Fruit fly (Drosophila melanogaster) whole organism, embryonic: ENCODE results near the gene yrt.

Experiments used
- ATbp ChIP-seq: fragments of 200-800 bp; sonication (Bioruptor generic); optimal IDR thresholded peaks from 2 replicates; lab custom pipeline; 2017; ENCODE audit warnings: missing biosample characterization, mild to moderate bottlenecking, missing genetic modification characterization, missing genetic modification reagents
- Abd-B ChIP-seq: fragments of 200-800 bp; sonication (Bioruptor generic); optimal IDR thresholded peaks from 2 replicates; lab custom pipeline; 2018; ENCODE audit warnings: missing biosample characterization, mild to moderate bottlenecking, missing genetic modification characterization, moderate library complexity
- Ada2b ChIP-seq: fragments of 200-800 bp; sonication (Bioruptor generic); IDR thresholded peaks from 2 replicates; pipeline ENCODE4 v1.3.6; 2022; ENCODE audit warnings: missing biosample characterization, missing genetic modification characterization
- Atf3 ChIP-seq: fragments of 200-800 bp; sonication (Bioruptor generic); optimal IDR thresholded peaks from 3 replicates; lab custom pipeline; 2016; ENCODE audit warnings: missing biosample characterization, missing genetic modification characterization
- Bdp1 ChIP-seq: fragments of 200-800 bp; sonication (Bioruptor generic); optimal IDR thresholded peaks from 3 replicates; lab custom pipeline; 2016; ENCODE audit warnings: missing biosample characterization, missing genetic modification characterization
- CG10565 ChIP-seq: fragments of 200-800 bp; sonication (Bioruptor generic); optimal IDR thresholded peaks from 3 replicates; lab custom pipeline; 2016; ENCODE audit warnings: missing biosample characterization, mild to moderate bottlenecking, missing genetic modification characterization
- CG12104 ChIP-seq: fragments of 200-800 bp; sonication (Bioruptor generic); optimal IDR thresholded peaks from 3 replicates; lab custom pipeline; 2016; ENCODE audit warnings: missing biosample characterization, missing genetic modification characterization
- CG14014 ChIP-seq: fragments of 200-800 bp; sonication (Bioruptor generic); IDR thresholded peaks from 2 replicates; pipeline ENCODE4 v1.3.6; 2022; ENCODE audit warnings: missing biosample characterization, missing genetic modification characterization
- CG14050 ChIP-seq: fragments of 200-800 bp; sonication (Bioruptor generic); IDR thresholded peaks from 3 replicates; pipeline ENCODE4 v1.3.6; 2022; ENCODE audit warnings: missing biosample characterization, missing genetic modification characterization
- CG15073 ChIP-seq: fragments of 200-800 bp; sonication (Bioruptor generic); optimal IDR thresholded peaks from 2 replicates; lab custom pipeline; 2016; ENCODE audit warnings: missing biosample characterization, missing genetic modification characterization
- CG1602 ChIP-seq: fragments of 200-800 bp; sonication (Bioruptor generic); optimal IDR thresholded peaks from 3 replicates; lab custom pipeline; 2016; ENCODE audit warnings: missing biosample characterization, missing genetic modification characterization
- CG16813 ChIP-seq: fragments of 200-800 bp; sonication (Bioruptor generic); IDR thresholded peaks from 3 replicates; pipeline ENCODE4 v1.3.6; 2022; ENCODE audit warnings: missing biosample characterization, missing genetic modification characterization; ENCODE audit not compliant: partially characterized antibody
- CG17612 ChIP-seq: fragments of 200-800 bp; sonication (Bioruptor generic); IDR thresholded peaks from 2 replicates; pipeline ENCODE4 v1.3.6; 2022; ENCODE audit warnings: missing biosample characterization, missing genetic modification characterization
- CG2129 ChIP-seq: fragments of 200-800 bp; sonication (Bioruptor generic); IDR thresholded peaks from 2 replicates; pipeline ENCODE4 v1.3.6; 2022; ENCODE audit warnings: missing biosample characterization, missing genetic modification characterization; ENCODE audit not compliant: partially characterized antibody
- CG2712 ChIP-seq: fragments of 200-800 bp; optimal IDR thresholded peaks from 3 replicates; lab custom pipeline; 2019; ENCODE audit warnings: missing biosample characterization, mild to moderate bottlenecking, missing genetic modification characterization, moderate library complexity
- CG2889 ChIP-seq: fragments of 200-800 bp; sonication (Bioruptor generic); IDR thresholded peaks from 3 replicates; pipeline ENCODE4 v1.3.6; 2022; ENCODE audit warnings: missing biosample characterization, missing genetic modification characterization
- CG31224 ChIP-seq: fragments of 200-800 bp; sonication (Bioruptor generic); IDR thresholded peaks from 2 replicates; pipeline ENCODE4 v1.3.6; 2022; ENCODE audit warnings: missing biosample characterization, missing genetic modification characterization
- CG32532 ChIP-seq: fragments of 200-800 bp; sonication (Bioruptor generic); IDR thresholded peaks from 2 replicates; pipeline ENCODE4 v1.3.6; 2022; ENCODE audit warnings: missing biosample characterization, missing genetic modification characterization
- CG5180 ChIP-seq: fragments of 200-800 bp; sonication (Bioruptor generic); optimal IDR thresholded peaks from 3 replicates; lab custom pipeline; 2017; ENCODE audit warnings: missing biosample characterization, missing genetic modification characterization, mild to moderate bottlenecking, moderate library complexity, missing genetic modification reagents
- CG6854 ChIP-seq: fragments of 200-800 bp; sonication (Bioruptor generic); optimal IDR thresholded peaks from 3 replicates; lab custom pipeline; 2017; ENCODE audit warnings: missing biosample characterization, mild to moderate bottlenecking, missing genetic modification characterization
- CG7271 ChIP-seq: fragments of 200-800 bp; sonication (Bioruptor generic); optimal IDR thresholded peaks from 2 replicates; lab custom pipeline; 2018; ENCODE audit warnings: missing biosample characterization, mild to moderate bottlenecking, missing genetic modification characterization, moderate library complexity
- CG8924 ChIP-seq: fragments of 200-800 bp; optimal IDR thresholded peaks from 3 replicates; lab custom pipeline; 2019; ENCODE audit warnings: missing biosample characterization, mild to moderate bottlenecking, missing genetic modification characterization, moderate library complexity
- CrebB ChIP-seq: fragments of 200-800 bp; sonication (Bioruptor generic); optimal IDR thresholded peaks from 3 replicates; lab custom pipeline; 2018; ENCODE audit warnings: missing biosample characterization, mild to moderate bottlenecking, missing genetic modification characterization
- Dip3 ChIP-seq: fragments of 200-800 bp; sonication (Bioruptor generic); optimal IDR thresholded peaks from 3 replicates; lab custom pipeline; 2016; ENCODE audit warnings: missing biosample characterization, missing genetic modification characterization
- Doc2 ChIP-seq: fragments of 200-800 bp; sonication (Bioruptor generic); IDR thresholded peaks from 2 replicates; pipeline ENCODE4 v1.3.6; 2022; ENCODE audit warnings: missing biosample characterization, missing genetic modification characterization
- E2f2 ChIP-seq: fragments of 200-800 bp; sonication (Bioruptor generic); IDR thresholded peaks from 2 replicates; pipeline ENCODE4 v1.3.6; 2022; ENCODE audit warnings: missing biosample characterization, missing genetic modification characterization
- Elba2 ChIP-seq: fragments of 200-800 bp; sonication (Bioruptor generic); optimal IDR thresholded peaks from 3 replicates; lab custom pipeline; 2016; ENCODE audit warnings: missing biosample characterization, missing genetic modification characterization
- Fer2 ChIP-seq: fragments of 200-800 bp; sonication (Bioruptor generic); optimal IDR thresholded peaks from 2 replicates; lab custom pipeline; 2018; ENCODE audit warnings: missing biosample characterization, mild to moderate bottlenecking, missing genetic modification characterization, moderate library complexity
- Hr39 ChIP-seq: fragments of >200 bp; optimal IDR thresholded peaks from 2 replicates; lab custom pipeline; 2017
- Max ChIP-seq: fragments of 200-800 bp; sonication (Bioruptor generic); optimal IDR thresholded peaks from 2 replicates; lab custom pipeline; 2016; ENCODE audit warnings: missing biosample characterization, mild to moderate bottlenecking, missing genetic modification characterization
- Sin3A ChIP-seq: fragments of >200 bp; optimal IDR thresholded peaks from 2 replicates; lab custom pipeline; 2018
- Usf ChIP-seq: fragments of 200-800 bp; sonication (Bioruptor generic); optimal IDR thresholded peaks from 2 replicates; lab custom pipeline; 2017; ENCODE audit warnings: missing genotype, missing biosample characterization, missing genetic modification characterization
- Xrp1 ChIP-seq: fragments of 200-800 bp; sonication (Bioruptor generic); IDR thresholded peaks from 2 replicates; pipeline ENCODE4 v1.3.6; 2022; ENCODE audit warnings: missing biosample characterization, missing genetic modification characterization
- cad ChIP-seq: fragments of >200 bp; optimal IDR thresholded peaks from 2 replicates; lab custom pipeline; 2017; ENCODE audit warnings: missing biosample characterization, missing genetic modification characterization
- dimm ChIP-seq: fragments of 200-800 bp; sonication (Bioruptor generic); IDR thresholded peaks from 2 replicates; pipeline ENCODE4 v1.3.6; 2022; ENCODE audit warnings: missing biosample characterization, missing genetic modification characterization
- en ChIP-seq: fragments of 200-800 bp; sonication (Bioruptor generic); optimal IDR thresholded peaks from 2 replicates; lab custom pipeline; 2016; ENCODE audit warnings: missing biosample characterization, missing genetic modification characterization
- exex ChIP-seq: fragments of 200-800 bp; sonication (Bioruptor generic); optimal IDR thresholded peaks from 4 replicates; lab custom pipeline; 2018; ENCODE audit warnings: missing biosample characterization, mild to moderate bottlenecking, missing genetic modification characterization, moderate library complexity
- fu2 ChIP-seq: fragments of 200-800 bp; sonication (Bioruptor generic); optimal IDR thresholded peaks from 2 replicates; lab custom pipeline; 2016; ENCODE audit warnings: missing biosample characterization, missing genetic modification characterization
- her ChIP-seq: fragments of 200-800 bp; sonication (Bioruptor generic); optimal IDR thresholded peaks from 2 replicates; lab custom pipeline; 2016; ENCODE audit warnings: missing biosample characterization, missing genetic modification characterization
- odd ChIP-seq: fragments of 200-800 bp; sonication (Bioruptor generic); optimal IDR thresholded peaks from 2 replicates; lab custom pipeline; 2017; ENCODE audit warnings: missing biosample characterization, mild to moderate bottlenecking, missing genetic modification characterization
- pan ChIP-seq, 4 experiments: fragments of >200 bp in 3 of 4; fragments of 200-800 bp in 1 of 4; sonication (Bioruptor generic) in 1 of 4; optimal IDR thresholded peaks in 3 of 4; IDR thresholded peaks in 1 of 4; 2 replicates each; pipeline versions ENCODE4 v1.3.6 to Lab custom; 2017 to 2022; ENCODE audit warnings: missing biosample characterization in 2 of 4, missing genetic modification characterization in 2 of 4, mixed read lengths in 1 of 4
- peb ChIP-seq: fragments of 200-800 bp; sonication (Bioruptor generic); IDR thresholded peaks from 2 replicates; pipeline ENCODE4 v1.3.6; 2022; ENCODE audit warnings: missing biosample characterization, missing genetic modification characterization
- pros ChIP-seq: fragments of 200-800 bp; sonication (Bioruptor generic); optimal IDR thresholded peaks from 3 replicates; lab custom pipeline; 2019; ENCODE audit warnings: missing biosample characterization, mild to moderate bottlenecking, missing genetic modification characterization, moderate library complexity
- sc ChIP-seq, 3 experiments: fragments of >200 bp in 2 of 3; fragments of 200-800 bp in 1 of 3; sonication (Bioruptor generic) in 1 of 3; optimal IDR thresholded peaks; 2 replicates in 2 of 3; 3 replicates in 1 of 3; lab custom pipeline; 2017; ENCODE audit warnings: mild to moderate bottlenecking in 1 of 3, missing biosample characterization in 1 of 3, missing genetic modification characterization in 1 of 3, missing genetic modification reagents in 1 of 3
- tap ChIP-seq: fragments of 200-800 bp; optimal IDR thresholded peaks from 3 replicates; lab custom pipeline; 2019; ENCODE audit warnings: missing biosample characterization, mild to moderate bottlenecking, missing genetic modification characterization, moderate library complexity
- tio ChIP-seq: fragments of 200-800 bp; sonication (Bioruptor generic); optimal IDR thresholded peaks from 2 replicates; lab custom pipeline; 2017; ENCODE audit warnings: missing biosample characterization, missing genetic modification characterization, inconsistent platforms
- unc-4 ChIP-seq: fragments of 200-800 bp; sonication (Bioruptor generic); IDR thresholded peaks from 2 replicates; pipeline ENCODE4 v1.3.6; 2022; ENCODE audit warnings: missing biosample characterization, missing genetic modification characterization; ENCODE audit not compliant: partially characterized antibody
- z ChIP-seq: fragments of 200-800 bp; sonication (Bioruptor generic); IDR thresholded peaks from 3 replicates; pipeline ENCODE4 v1.3.6; 2022; ENCODE audit warnings: missing biosample characterization, missing genetic modification characterization
- zfh1 ChIP-seq: fragments of 200-800 bp; sonication (Bioruptor generic); IDR thresholded peaks from 3 replicates; pipeline ENCODE4 v1.3.6; 2022; ENCODE audit warnings: missing biosample characterization, missing genetic modification characterization

Gene yrt

dm6 chr3R:13388160-13388870 lies 46.5 kb downstream of the yrt start, which contains the start of gene CG9799 (continued):
- TF ChIP-seq CG15073 (GFP tag; lab: Kevin White, UChicago) (no peak), CG6854 (no peak), Atf3 (no peak), unc-4 (peak; percentile 44; the same call in 1 of the 2 replicates), CG10565 (GFP tag; lab: Kevin White, UChicago) (no peak), Elba2 (GFP tag; lab: Kevin White, UChicago) (no peak), Sin3A (lab: Kevin White, UChicago) (peak; percentile 18), CG5180 (no peak), Fer2 (tag; lab: Kevin White, UChicago) (no peak), exex (no peak), CG2712 (tag; lab: Kevin White, UChicago) (no peak), Doc2 (GFP tag; lab: Robert Waterston, UW) (no peak), Max (GFP tag; lab: Kevin White, UChicago) (peak; percentile 93), Dip3 (no peak), tio (GFP tag; lab: Kevin White, UChicago) (no peak), odd (GFP tag; lab: Kevin White, UChicago) (no peak), pros (GFP tag; lab: Kevin White, UChicago) (no peak), CG17612 (GFP tag; lab: Robert Waterston, UW) (0 out of 2 replicates have a peak, but pooled peaks have one; percentile 10), CG7271 (tag; lab: Kevin White, UChicago) (no peak), CG14050 (no peak), CG31224 (GFP tag; lab: Robert Waterston, UW) (no peak), CG1602 (GFP tag; lab: Kevin White, UChicago) (no peak), Usf (GFP tag; lab: Kevin White, UChicago) (no peak), cad (GFP tag; lab: Kevin White, UChicago) (no peak), fu2 (GFP tag; lab: Kevin White, UChicago) (no peak), CG32532 (peak; percentile 56), zfh1 (GFP tag; lab: Robert Waterston, UW) (no peak), CrebB (tag; lab: Kevin White, UChicago) (no peak)

DNA sequence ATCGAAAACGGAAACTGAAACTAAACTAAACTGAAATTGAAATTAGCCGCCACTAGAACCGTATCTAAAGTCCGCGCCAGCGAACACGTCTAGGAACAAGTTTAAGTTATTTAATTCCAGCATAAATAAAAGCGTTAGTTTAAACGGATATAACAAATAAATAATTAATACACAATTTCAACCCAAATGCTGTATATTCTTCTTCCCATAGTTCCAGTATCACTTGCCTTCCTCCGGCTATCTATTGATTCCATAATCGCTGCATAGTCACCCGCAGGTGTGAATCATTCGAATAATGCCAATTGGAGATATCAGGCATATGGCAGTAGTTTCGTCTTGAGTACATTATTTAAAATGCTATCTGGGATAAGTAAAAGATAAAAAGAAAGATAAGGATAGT lies 49.7 kb downstream of the yrt start:
- TF ChIP-seq pan (optimal IDR thresholded peaks at IDR 0.05; lab: Kevin White, UChicago) (no peak), pan (GFP tag; optimal IDR thresholded peaks at IDR 0.05 in 1 of 2, IDR thresholded peaks at IDR 0.05 in 1 of 2) (no peak), z (GFP tag; lab: Robert Waterston, UW) (no peak), Xrp1 (GFP tag; lab: Robert Waterston, UW) (no peak), Abd-B (GFP tag; lab: Kevin White, UChicago) (no peak), Ada2b (GFP tag; lab: Robert Waterston, UW) (no peak), sc (optimal IDR thresholded peaks at IDR 0.05; lab: Kevin White, UChicago) (no peak), sc (GFP tag; optimal IDR thresholded peaks at IDR 0.05; lab: Kevin White, UChicago) (no peak), CG8924 (tag; lab: Kevin White, UChicago) (no peak), tap (tag; lab: Kevin White, UChicago) (no peak), dimm (no peak)

DNA sequence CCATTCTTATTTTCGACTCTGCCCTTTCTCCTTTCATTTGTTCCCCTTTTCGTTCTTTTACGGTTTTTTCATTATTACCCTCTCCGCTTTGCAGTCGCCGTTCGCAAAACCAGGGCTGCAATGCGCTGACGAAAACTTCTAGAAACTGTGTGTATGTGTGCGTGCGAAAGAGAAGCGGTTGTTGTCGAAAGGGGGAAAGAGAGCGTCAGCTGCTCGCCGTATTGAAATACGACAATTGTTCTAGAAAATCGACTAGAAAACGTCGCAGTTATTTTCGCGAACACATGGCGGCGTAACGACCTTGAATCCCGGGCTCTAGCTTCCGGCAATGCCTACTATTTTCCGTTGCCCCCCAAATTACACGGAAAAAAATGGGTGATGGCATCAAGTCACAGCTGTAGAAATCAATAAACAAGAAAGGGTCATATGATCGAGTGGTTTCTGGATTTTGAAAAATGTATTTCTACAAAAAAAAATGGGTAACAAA lies 52.1 kb downstream of the yrt start:
- no peak for TF ChIP-seq CG2129 (GFP tag; lab: Robert Waterston, UW)
- peak; percentile 37; the same call in 1 of the 2 replicates for TF ChIP-seq CG14014
- no peak for TF ChIP-seq CG12104 (GFP tag; lab: Kevin White, UChicago)
- TF ChIP-seq CG2889 (GFP tag; lab: Robert Waterston, UW): no peak
- TF ChIP-seq E2f2 (GFP tag; lab: Robert Waterston, UW): no peak
- no peak for TF ChIP-seq Bdp1 (GFP tag; lab: Kevin White, UChicago)
- 0 out of 3 replicates have a peak, but pooled peaks have one; percentile 30 for TF ChIP-seq CG16813
- TF ChIP-seq Hr39 (lab: Kevin White, UChicago): no peak
- no peak for TF ChIP-seq en (GFP tag; lab: Kevin White, UChicago)
- no peak for TF ChIP-seq her (GFP tag; lab: Kevin White, UChicago)
- TF ChIP-seq ATbp (GFP tag; lab: Kevin White, UChicago): no peak
- TF ChIP-seq peb: no peak
